Worm (Caenorhabditis elegans): ENCODE data around the gene pals-28.

Gene pals-28

ce11 chrIII:4398463-4398862 lies 13.9 kb downstream of the pals-28 start, which contains the start of gene R07E5.6:
Gene R07E5.6 (plus strand): TSS chrIII:4398763.
- no peak for TF ChIP-seq nhr-11 (tag; optimal IDR thresholded peaks at IDR 0.05)
- peak; percentile 51 for TF ChIP-seq ceh-28 (tag; optimal IDR thresholded peaks at IDR 0.05)
- TF ChIP-seq R02D3.7 (tag; optimal IDR thresholded peaks at IDR 0.05), result no peak
- TF ChIP-seq lin-29 (GFP tag; IDR thresholded peaks at IDR 0.05), result no peak
- TF ChIP-seq T20F7.1 (GFP tag; optimal IDR thresholded peaks at IDR 0.05), result no peak

- TF ChIP-seq D1046.2 (GFP tag; IDR thresholded peaks at IDR 0.05) (no peak), sdz-12 (GFP tag; optimal IDR thresholded peaks at IDR 0.05) (no peak), dmd-6 (GFP tag; IDR thresholded peaks at IDR 0.05) (no peak), lir-3 (tag; optimal IDR thresholded peaks at IDR 0.05) (no peak), attf-4 (tag; optimal IDR thresholded peaks at IDR 0.05) (no peak), ceh-82 (tag; optimal IDR thresholded peaks at IDR 0.05) (no peak), tag-97 (GFP tag; IDR thresholded peaks at IDR 0.05) (no peak)
Observed at ce11 chrIII:4401142-4401541, 16.6 kb downstream of the pals-28 start, which contains the start of gene R07E5.15. Gene R07E5.15 (plus strand): TSS chrIII:4401442.

ce11 chrIII:4404339-4404836 lies 19.8 kb downstream of the pals-28 start, which contains the start of the genes R07E5.17 and snfc-5:
Gene R07E5.17 (minus strand): TSS chrIII:4404436.
Gene snfc-5 (plus strand): TSS chrIII:4404786.
- TF ChIP-seq madf-5 (GFP tag; IDR thresholded peaks at IDR 0.05), result no peak
- peak in 1 of 2 experiments; percentile 21 for TF ChIP-seq mdl-1 (tag; optimal IDR thresholded peaks at IDR 0.05)
- TF ChIP-seq pha-4 (GFP tag; IDR thresholded peaks at IDR 0.05), result no peak
- no peak for TF ChIP-seq pha-4 (tag; optimal IDR thresholded peaks at IDR 0.05)
- TF ChIP-seq nhr-42 (GFP tag; IDR thresholded peaks at IDR 0.05), result no peak
- peak; percentile 46 for TF ChIP-seq nhr-77 (tag; optimal IDR thresholded peaks at IDR 0.05)
- TF ChIP-seq nhr-10 (tag; optimal IDR thresholded peaks at IDR 0.05), result no peak
- no peak for TF ChIP-seq daf-19 (GFP tag; conservative IDR thresholded peaks at IDR 0.05)
- TF ChIP-seq dmd-9 (GFP tag; IDR thresholded peaks at IDR 0.05), result no peak
- TF ChIP-seq set-16 (GFP tag; IDR thresholded peaks at IDR 0.05), result no peak
- TF ChIP-seq T20F7.1 (GFP tag; optimal IDR thresholded peaks at IDR 0.05), result no peak
- no peak for TF ChIP-seq gei-8 (GFP tag; optimal IDR thresholded peaks at IDR 0.05)
- TF ChIP-seq dpl-1 (GFP tag; optimal IDR thresholded peaks at IDR 0.05), result peak; percentile 47
- no peak for TF ChIP-seq hmg-1.1 (GFP tag; IDR thresholded peaks at IDR 0.05)
- TF ChIP-seq dve-1 (tag; optimal IDR thresholded peaks at IDR 0.05; ENCODE audit: insufficient read depth), result no peak
- TF ChIP-seq F44E2.7 (GFP tag; IDR thresholded peaks at IDR 0.05), result no peak
- no peak for TF ChIP-seq fkh-10 (GFP tag; optimal IDR thresholded peaks at IDR 0.05)
- no peak for TF ChIP-seq F49E8.2 (tag; optimal IDR thresholded peaks at IDR 0.05; ENCODE audit: borderline replicate concordance)
- no peak for TF ChIP-seq saeg-2 (GFP tag; IDR thresholded peaks at IDR 0.05)
- TF ChIP-seq pqm-1 (tag; optimal IDR thresholded peaks at IDR 0.05), result peak; percentile 25
- TF ChIP-seq mes-2 (tag; optimal IDR thresholded peaks at IDR 0.05; ENCODE audit: poor library complexity, severe bottlenecking), result no peak
- no peak for TF ChIP-seq ztf-7 (tag; optimal IDR thresholded peaks at IDR 0.05)
- TF ChIP-seq daf-12 (tag; optimal IDR thresholded peaks at IDR 0.05), result no peak
- peak; percentile 82 for TF ChIP-seq lin-38 (GFP tag; IDR thresholded peaks at IDR 0.05)
- TF ChIP-seq ceh-44 (GFP tag; IDR thresholded peaks at IDR 0.05), result no peak
- no peak for TF ChIP-seq Y75B8A.6 (GFP tag; IDR thresholded peaks at IDR 0.05)
- no peak for TF ChIP-seq ceh-82 (tag; optimal IDR thresholded peaks at IDR 0.05)

- TF ChIP-seq nhr-10 (tag; optimal IDR thresholded peaks at IDR 0.05), result no peak
Observed at ce11 chrIII:4405986-4406385, 21.4 kb downstream of the pals-28 start, which contains the start of gene rnp-4. Gene rnp-4 (plus strand): TSS chrIII:4406286.

Measured in whole organism, L4 larva.